Worm (Caenorhabditis elegans) whole organism, late embryonic: ENCODE results near the gene Y32F6A.4.

Source experiments
- C08G9.2 ChIP-seq: sonication (generic microtip); optimal IDR thresholded peaks from 2 replicates; lab custom pipeline; 2016; ENCODE audit warnings: mild to moderate bottlenecking, missing genetic modification characterization, moderate library complexity, missing compliant biosample characterization
- C38D4.7 ChIP-seq: fragments of 200-800 bp; sonication (Bioruptor generic); optimal IDR thresholded peaks from 2 replicates; lab custom pipeline; 2018; ENCODE audit warnings: mild to moderate bottlenecking, missing genetic modification characterization, moderate library complexity, missing compliant biosample characterization
- F13H6.1 ChIP-seq: sonication (generic microtip); optimal IDR thresholded peaks from 2 replicates; lab custom pipeline; 2016; ENCODE audit warnings: missing genetic modification characterization, missing compliant biosample characterization
- T23F11.4 ChIP-seq: fragments of 200-800 bp; sonication (Bioruptor generic); optimal IDR thresholded peaks from 2 replicates; lab custom pipeline; 2018; ENCODE audit warnings: mild to moderate bottlenecking, missing genetic modification characterization, missing compliant biosample characterization
- ahr-1 ChIP-seq: sonication (generic microtip); optimal IDR thresholded peaks from 2 replicates; lab custom pipeline; 2016; ENCODE audit warnings: missing genetic modification characterization, missing compliant biosample characterization
- ceh-19 ChIP-seq: fragments of 200-800 bp; sonication (Bioruptor generic); optimal IDR thresholded peaks from 2 replicates; lab custom pipeline; 2018; ENCODE audit warnings: mild to moderate bottlenecking, missing genetic modification characterization, missing compliant biosample characterization
- ceh-2 ChIP-seq: sonication (generic microtip); optimal IDR thresholded peaks from 2 replicates; lab custom pipeline; 2016; ENCODE audit warnings: missing genotype, missing genetic modification characterization, missing compliant biosample characterization
- ceh-31 ChIP-seq: sonication (generic microtip); optimal IDR thresholded peaks from 2 replicates; lab custom pipeline; 2016; ENCODE audit warnings: missing genetic modification characterization, missing compliant biosample characterization
- ceh-34 ChIP-seq: sonication (generic microtip); optimal IDR thresholded peaks from 2 replicates; lab custom pipeline; 2016; ENCODE audit warnings: mild to moderate bottlenecking, missing genetic modification characterization, missing compliant biosample characterization
- ceh-48 ChIP-seq: sonication (generic microtip); optimal IDR thresholded peaks from 2 replicates; lab custom pipeline; 2016; ENCODE audit warnings: missing genetic modification characterization, inconsistent platforms, missing compliant biosample characterization
- ceh-9 ChIP-seq: sonication (generic microtip); optimal IDR thresholded peaks from 2 replicates; lab custom pipeline; 2016; ENCODE audit warnings: mild to moderate bottlenecking, missing genetic modification characterization, inconsistent platforms, missing compliant biosample characterization
- che-1 ChIP-seq: sonication (generic microtip); optimal IDR thresholded peaks from 2 replicates; lab custom pipeline; 2016; ENCODE audit warnings: mild to moderate bottlenecking, missing genetic modification characterization, missing compliant biosample characterization
- fax-1 ChIP-seq: sonication (generic microtip); optimal IDR thresholded peaks from 2 replicates; lab custom pipeline; 2016; ENCODE audit warnings: missing genotype, missing genetic modification characterization, missing compliant biosample characterization
- hlh-6 ChIP-seq: sonication (generic microtip); optimal IDR thresholded peaks from 2 replicates; lab custom pipeline; 2016; ENCODE audit warnings: missing genotype, missing genetic modification characterization, missing compliant biosample characterization
- lim-6 ChIP-seq: sonication (generic microtip); optimal IDR thresholded peaks from 2 replicates; lab custom pipeline; 2016; ENCODE audit warnings: missing genetic modification characterization, missing compliant biosample characterization
- mec-3 ChIP-seq: sonication (generic microtip); optimal IDR thresholded peaks from 2 replicates; lab custom pipeline; 2016; ENCODE audit warnings: borderline replicate concordance, missing genetic modification characterization, missing compliant biosample characterization
- nhr-11 ChIP-seq: fragments of 150-350 bp; optimal IDR thresholded peaks from 2 replicates; lab custom pipeline; 2014; ENCODE audit warnings: missing biosample characterization, missing genetic modification characterization
- odd-2 ChIP-seq: sonication (generic microtip); optimal IDR thresholded peaks from 2 replicates; lab custom pipeline; 2017; ENCODE audit warnings: antibody characterized with exemption, mild to moderate bottlenecking, missing genetic modification characterization, missing compliant biosample characterization
- pag-3 ChIP-seq: sonication (generic microtip); optimal IDR thresholded peaks from 2 replicates; lab custom pipeline; 2016; ENCODE audit warnings: missing compliant biosample characterization, missing genetic modification characterization, borderline replicate concordance
- pqm-1 ChIP-seq: sonication (generic microtip); optimal IDR thresholded peaks from 2 replicates; lab custom pipeline; 2016; ENCODE audit warnings: missing genetic modification characterization, missing compliant biosample characterization
- pros-1 ChIP-seq: fragments of 150-350 bp; optimal IDR thresholded peaks from 2 replicates; lab custom pipeline; 2014; ENCODE audit warnings: missing biosample characterization, missing genetic modification reagents, missing genetic modification characterization
- sox-4 ChIP-seq: sonication (generic microtip); optimal IDR thresholded peaks from 2 replicates; lab custom pipeline; 2017; ENCODE audit warnings: mild to moderate bottlenecking, missing genetic modification characterization, inconsistent platforms, missing compliant biosample characterization
- tbx-2 ChIP-seq: sonication (generic microtip); optimal IDR thresholded peaks from 2 replicates; lab custom pipeline; 2016; ENCODE audit warnings: missing genetic modification characterization, missing compliant biosample characterization
- unc-3 ChIP-seq, 2 experiments: fragments of 200-800 bp in 1 of 2; sonication (Bioruptor generic) in 1 of 2; sonication (generic microtip) in 1 of 2; conservative IDR thresholded peaks in 1 of 2; optimal IDR thresholded peaks in 1 of 2; 2 replicates each; pipeline versions ENCODE4 v1.3.6 to Lab custom; 2016 to 2022; ENCODE audit warnings: missing compliant biosample characterization in 2 of 2, missing genetic modification characterization in 2 of 2, missing genetic modification reagents in 1 of 2
- unc-86 ChIP-seq: sonication (generic microtip); optimal IDR thresholded peaks from 2 replicates; lab custom pipeline; 2016; ENCODE audit warnings: missing genetic modification characterization, missing compliant biosample characterization
- zip-5 ChIP-seq: sonication (generic microtip); optimal IDR thresholded peaks from 2 replicates; lab custom pipeline; 2016; ENCODE audit warnings: missing genetic modification characterization, missing compliant biosample characterization

The Y32F6A.4 gene

ce11 chrV:10433721-10434120 lies at the start of gene Y32F6A.4:
Gene Y32F6A.4, minus strand, starts transcription at chrV:10434067.
- TF ChIP-seq unc-3 (GFP tag; conservative IDR thresholded peaks at IDR 0.05; lab: Robert Waterston, UW), result no peak
- no peak for TF ChIP-seq unc-3 (tag; optimal IDR thresholded peaks at IDR 0.05; lab: Kevin White, UChicago)
- no peak for TF ChIP-seq unc-86 (tag; lab: Kevin White, UChicago)
- TF ChIP-seq ceh-19, result no peak
- no peak for TF ChIP-seq odd-2
- TF ChIP-seq pros-1 (tag; lab: Kevin White, UChicago), result no peak
- no peak for TF ChIP-seq pqm-1 (tag; lab: Kevin White, UChicago)

ce11 chrV:10478097-10478828 lies 44.4 kb upstream of the Y32F6A.4 start, which contains the start of the genes crp-1 and Y32F6B.9:
Gene crp-1, plus strand, starts transcription at chrV:10478564.
Gene Y32F6B.9, plus strand, starts transcription at chrV:10478699.
- TF ChIP-seq ceh-34 (tag; lab: Kevin White, UChicago) (peak; percentile 39), hlh-6 (tag; lab: Kevin White, UChicago) (no peak), ceh-2 (tag; lab: Kevin White, UChicago) (peak; percentile 37), mec-3 (tag; lab: Kevin White, UChicago) (peak; percentile 22), pqm-1 (tag; lab: Kevin White, UChicago) (no peak), sox-4 (peak; percentile 15)

- TF ChIP-seq ceh-2 (tag; lab: Kevin White, UChicago), result no peak
- TF ChIP-seq pag-3 (tag; lab: Kevin White, UChicago), result no peak
- no peak for TF ChIP-seq unc-3 (GFP tag; conservative IDR thresholded peaks at IDR 0.05; lab: Robert Waterston, UW)
- no peak for TF ChIP-seq unc-3 (tag; optimal IDR thresholded peaks at IDR 0.05; lab: Kevin White, UChicago)
- TF ChIP-seq lim-6 (tag; lab: Kevin White, UChicago), result no peak
Observed at ce11 chrV:10476864-10477443, 43.1 kb upstream of the Y32F6A.4 start.

- TF ChIP-seq tbx-2 (tag; lab: Kevin White, UChicago) (no peak), pros-1 (tag; lab: Kevin White, UChicago) (no peak), F13H6.1 (tag; lab: Kevin White, UChicago) (no peak), che-1 (no peak), nhr-11 (tag; lab: Kevin White, UChicago) (no peak), ahr-1 (tag; lab: Kevin White, UChicago) (no peak), ceh-48 (tag; lab: Kevin White, UChicago) (no peak), odd-2 (no peak), ceh-2 (tag; lab: Kevin White, UChicago) (no peak), ceh-19 (no peak), ceh-31 (no peak), zip-5 (tag; lab: Kevin White, UChicago) (no peak)
Observed at ce11 chrV:10475421-10475820, 41.6 kb upstream of the Y32F6A.4 start.

- no peak for TF ChIP-seq ceh-9
- TF ChIP-seq C38D4.7 (GFP tag; lab: Kevin White, UChicago), result no peak
Observed at ce11 chrV:10474040-10474439, 40.2 kb upstream of the Y32F6A.4 start.

- no peak for TF ChIP-seq mec-3 (tag; lab: Kevin White, UChicago)
- no peak for TF ChIP-seq T23F11.4 (GFP tag; lab: Kevin White, UChicago)
- TF ChIP-seq fax-1, result no peak
- TF ChIP-seq C08G9.2 (tag; lab: Kevin White, UChicago), result no peak
Observed at ce11 chrV:10472901-10473774, 39.3 kb upstream of the Y32F6A.4 start.
